Worm (Caenorhabditis elegans): ENCODE data around the gene yif-1.

yif-1 gene

DNA sequence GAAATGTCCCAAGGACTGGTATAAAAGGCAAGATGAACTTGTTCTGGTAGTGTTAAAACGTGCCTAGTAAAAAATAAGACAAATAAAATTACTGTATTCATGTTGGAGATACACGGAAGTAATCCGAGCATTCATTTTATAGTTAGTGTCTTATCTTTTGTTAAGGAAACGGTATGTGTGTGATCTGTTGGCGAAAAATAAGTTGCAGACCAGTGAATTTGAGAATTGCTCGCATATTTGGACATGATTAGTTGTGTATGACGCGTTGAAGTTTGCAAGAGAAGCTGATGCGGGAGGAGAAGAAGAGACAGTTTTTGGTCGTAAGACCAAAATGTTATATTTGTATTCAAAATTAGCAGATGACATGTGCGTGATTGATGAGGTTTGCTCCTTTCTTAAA lies 47.2 kb upstream of the yif-1 start, which contains the start of gene C08B6.14:
TSS of gene C08B6.14 (minus strand) at position 101 of the 400 bp plus-strand sequence.
- TF ChIP-seq ceh-90 (tag; optimal IDR thresholded peaks at IDR 0.05) (no peak), sox-4 (tag; optimal IDR thresholded peaks at IDR 0.05) (no peak), lin-14 (GFP tag; optimal IDR thresholded peaks at IDR 0.05) (no peak), snpc-4 (tag; optimal IDR thresholded peaks at IDR 0.05) (no peak), mab-9 (GFP tag; IDR thresholded peaks at IDR 0.05) (no peak), pqm-1 (tag; optimal IDR thresholded peaks at IDR 0.05) (no peak), nhr-12 (tag; optimal IDR thresholded peaks at IDR 0.05) (no peak), aha-1 (tag; optimal IDR thresholded peaks at IDR 0.05) (no peak), sup-37 (GFP tag; optimal IDR thresholded peaks at IDR 0.05) (no peak), alr-1 (tag; optimal IDR thresholded peaks at IDR 0.05; ENCODE audit: borderline replicate concordance) (no peak), unc-30 (tag; optimal IDR thresholded peaks at IDR 0.05) (no peak), snu-23 (GFP tag; optimal IDR thresholded peaks at IDR 0.05) (no peak), efl-3 (GFP tag; optimal IDR thresholded peaks at IDR 0.05) (no peak), F16B12.6 (tag; optimal IDR thresholded peaks at IDR 0.05) (no peak), nhr-71 (tag; optimal IDR thresholded peaks at IDR 0.05) (no peak), nhr-20 (tag; optimal IDR thresholded peaks at IDR 0.05) (no peak), xbp-1 (tag; optimal IDR thresholded peaks at IDR 0.05) (no peak)

- TF ChIP-seq mdl-1 (tag; optimal IDR thresholded peaks at IDR 0.05) (no peak), nhr-12 (tag; optimal IDR thresholded peaks at IDR 0.05) (no peak), F16B12.6 (tag; optimal IDR thresholded peaks at IDR 0.05) (no peak), unc-30 (tag; optimal IDR thresholded peaks at IDR 0.05) (no peak), skn-1 (tag; optimal IDR thresholded peaks at IDR 0.05) (no peak), zip-4 (GFP tag; optimal IDR thresholded peaks at IDR 0.05) (no peak), swsn-7 (tag; optimal IDR thresholded peaks at IDR 0.05) (no peak), isw-1 (GFP tag; IDR thresholded peaks at IDR 0.05) (no peak), hpl-2 (GFP tag; optimal IDR thresholded peaks at IDR 0.05) (no peak), unc-130 (tag; optimal IDR thresholded peaks at IDR 0.05) (no peak), nhr-237 (tag; optimal IDR thresholded peaks at IDR 0.05) (no peak), sox-4 (tag; optimal IDR thresholded peaks at IDR 0.05) (no peak), pax-3 (tag; optimal IDR thresholded peaks at IDR 0.05) (no peak), pqm-1 (tag; optimal IDR thresholded peaks at IDR 0.05) (no peak), C16A3.4 (tag; optimal IDR thresholded peaks at IDR 0.05) (no peak), unc-86 (tag; optimal IDR thresholded peaks at IDR 0.05) (no peak)
These were observed 43.7 kb upstream of the yif-1 start, which contains the start of gene ugt-47 for ce11 chrV:10098429-10098828. TSS of gene ugt-47 (minus strand) at chrV:10098597.

DNA sequence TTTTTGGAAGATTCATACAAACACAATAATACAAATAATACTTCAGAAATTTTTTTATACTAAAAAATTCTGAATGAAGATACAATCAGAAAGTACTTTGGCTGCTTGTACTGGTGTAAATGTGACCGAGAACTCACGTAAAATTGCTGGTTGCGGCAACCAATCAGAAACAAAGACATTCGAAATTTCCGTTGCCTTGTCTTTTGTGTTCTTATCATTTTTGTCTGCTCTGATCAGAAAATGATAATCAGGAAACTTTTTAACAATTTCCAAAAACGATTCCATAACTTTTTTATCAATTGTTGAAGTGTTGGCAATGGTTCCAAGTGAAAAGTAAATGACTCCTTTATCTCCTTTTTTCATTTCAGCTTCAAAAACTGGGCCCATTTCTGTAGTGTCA lies 42.2 kb upstream of the yif-1 start:
- TF ChIP-seq elt-2 (tag; optimal IDR thresholded peaks at IDR 0.05) (peak; percentile 77), swsn-7 (tag; optimal IDR thresholded peaks at IDR 0.05) (no peak), snpc-4 (tag; optimal IDR thresholded peaks at IDR 0.05) (no peak), egl-13 (tag; optimal IDR thresholded peaks at IDR 0.05) (no peak), lin-14 (GFP tag; optimal IDR thresholded peaks at IDR 0.05) (peak; percentile 10), nhr-84 (tag; optimal IDR thresholded peaks at IDR 0.05) (no peak), unc-98 (GFP tag; IDR thresholded peaks at IDR 0.05) (no peak)

DNA sequence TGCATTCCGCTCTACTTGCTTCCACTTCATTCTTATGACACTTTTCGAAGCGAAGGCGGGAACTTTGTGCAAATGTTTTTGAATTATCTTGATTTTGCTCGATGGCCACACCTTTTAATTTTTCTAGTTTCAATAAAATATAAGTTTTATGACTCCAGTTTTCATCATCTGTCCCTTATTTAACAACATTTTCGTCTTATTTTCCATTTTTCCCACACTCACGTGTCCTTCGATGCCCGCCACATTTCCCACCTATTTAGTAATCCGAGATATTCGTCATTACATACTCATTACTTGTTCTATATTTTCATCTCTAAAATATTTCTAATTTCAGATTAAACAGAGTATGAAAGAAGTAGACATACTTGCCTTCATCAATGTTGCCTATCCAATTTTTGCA lies 39.7 kb upstream of the yif-1 start, which contains the start of gene srd-49:
TSS of gene srd-49 (plus strand) at position 301 of the 400 bp plus-strand sequence.
- no peak for TF ChIP-seq rnt-1 (tag; optimal IDR thresholded peaks at IDR 0.05)
- TF ChIP-seq pax-3 (tag; optimal IDR thresholded peaks at IDR 0.05): no peak

DNA sequence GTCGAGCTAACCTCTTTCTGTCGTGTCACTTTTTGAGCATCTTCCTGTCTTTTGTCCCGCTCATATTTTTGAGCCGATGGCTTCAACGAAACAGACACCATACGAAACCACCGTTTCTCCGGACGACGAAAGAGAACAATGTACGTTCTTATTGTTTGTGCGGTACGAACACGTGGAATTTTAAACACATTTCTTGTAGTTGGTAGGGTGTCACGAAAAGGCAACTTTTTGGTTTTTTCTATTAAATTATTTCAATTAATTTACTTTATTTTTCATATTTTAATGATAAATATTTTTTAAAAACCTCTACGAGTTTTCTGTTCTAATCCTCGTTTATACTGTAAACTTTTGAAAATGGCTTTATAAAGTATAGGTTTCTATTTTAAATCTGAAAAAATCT lies 36.4 kb upstream of the yif-1 start, which contains the start of gene R04B5.11:
TSS of gene R04B5.11 (minus strand) at position 101 of the 400 bp plus-strand sequence.
- TF ChIP-seq snu-23 (GFP tag; optimal IDR thresholded peaks at IDR 0.05): no peak
- TF ChIP-seq mep-1 (tag; optimal IDR thresholded peaks at IDR 0.05): no peak
- no peak for TF ChIP-seq ceh-90 (tag; optimal IDR thresholded peaks at IDR 0.05)
- TF ChIP-seq lsy-2 (tag; optimal IDR thresholded peaks at IDR 0.05): no peak
- no peak for TF ChIP-seq sup-37 (GFP tag; optimal IDR thresholded peaks at IDR 0.05)
- TF ChIP-seq swsn-7 (tag; optimal IDR thresholded peaks at IDR 0.05): no peak
- no peak for TF ChIP-seq nhr-12 (tag; optimal IDR thresholded peaks at IDR 0.05)
- no peak for TF ChIP-seq fos-1 (tag; optimal IDR thresholded peaks at IDR 0.05)
- TF ChIP-seq ceh-63 (GFP tag; optimal IDR thresholded peaks at IDR 0.05): no peak
- no peak for TF ChIP-seq mab-9 (GFP tag; IDR thresholded peaks at IDR 0.05)
- no peak for TF ChIP-seq nhr-28 (tag; optimal IDR thresholded peaks at IDR 0.05)
- no peak for TF ChIP-seq alr-1 (tag; optimal IDR thresholded peaks at IDR 0.05; ENCODE audit: borderline replicate concordance)
- no peak for TF ChIP-seq elt-2 (tag; optimal IDR thresholded peaks at IDR 0.05)
- no peak for TF ChIP-seq dpl-1 (GFP tag; optimal IDR thresholded peaks at IDR 0.05)
- TF ChIP-seq sptf-1 (tag; optimal IDR thresholded peaks at IDR 0.05): no peak
- no peak for TF ChIP-seq fkh-8 (tag; optimal IDR thresholded peaks at IDR 0.05)
- no peak for TF ChIP-seq nhr-90 (tag; optimal IDR thresholded peaks at IDR 0.05; ENCODE audit: poor library complexity)

Measured in whole organism, L1 larva.